Fruit fly (Drosophila melanogaster) whole organism, pupa: ENCODE results near the gene CG15056.
A peak's percentile ranks its signal among the peaks of the same experiment; 100 is the strongest.

Source experiments
- CG10348 ChIP-seq: fragments of 200-800 bp; sonication (Bioruptor generic); IDR thresholded peaks from 2 replicates; pipeline ENCODE4 v1.3.6; 2022; ENCODE audit warnings: missing biosample characterization, missing genetic modification characterization
- CG12605 ChIP-seq: fragments of 200-800 bp; sonication (Bioruptor generic); IDR thresholded peaks from 2 replicates; pipeline ENCODE4 v1.3.6; 2022; ENCODE audit warnings: missing biosample characterization, missing genetic modification characterization
- CG13204 ChIP-seq: fragments of 200-800 bp; sonication (Bioruptor generic); optimal IDR thresholded peaks from 2 replicates; lab custom pipeline; 2018; ENCODE audit warnings: missing biosample characterization, mild to moderate bottlenecking, missing genetic modification characterization, moderate library complexity
- CG14655 ChIP-seq: fragments of 200-800 bp; sonication (Bioruptor generic); optimal IDR thresholded peaks from 3 replicates; lab custom pipeline; 2017; ENCODE audit warnings: mild to moderate bottlenecking, missing biosample characterization, missing genetic modification reagents, missing genetic modification characterization
- CG15710 ChIP-seq: fragments of 200-800 bp; sonication (Bioruptor generic); optimal IDR thresholded peaks from 2 replicates; lab custom pipeline; 2018; ENCODE audit warnings: missing biosample characterization, mild to moderate bottlenecking, missing genetic modification characterization, moderate library complexity
- CG17806 ChIP-seq: fragments of 200-800 bp; sonication (Bioruptor generic); optimal IDR thresholded peaks from 2 replicates; lab custom pipeline; 2018; ENCODE audit warnings: missing biosample characterization, mild to moderate bottlenecking, missing genetic modification characterization, moderate library complexity
- CG32121 ChIP-seq: fragments of 200-800 bp; sonication (Bioruptor generic); IDR thresholded peaks from 2 replicates; pipeline ENCODE4 v1.3.6; 2022; ENCODE audit warnings: missing biosample characterization, missing genetic modification characterization
- CG34367 ChIP-seq: fragments of 200-800 bp; sonication (Bioruptor generic); optimal IDR thresholded peaks from 2 replicates; lab custom pipeline; 2018; ENCODE audit warnings: missing biosample characterization, mild to moderate bottlenecking, missing genetic modification characterization
- CG4496 ChIP-seq: fragments of 200-800 bp; sonication (Bioruptor generic); IDR thresholded peaks from 3 replicates; pipeline ENCODE4 v1.3.6; 2022; ENCODE audit warnings: missing biosample characterization, missing genetic modification characterization
- CG8159 ChIP-seq: fragments of 200-800 bp; sonication (Bioruptor generic); optimal IDR thresholded peaks from 3 replicates; lab custom pipeline; 2018; ENCODE audit warnings: missing biosample characterization, mild to moderate bottlenecking, missing genetic modification characterization, moderate library complexity
- CG8301 ChIP-seq: fragments of 200-800 bp; sonication (Bioruptor generic); optimal IDR thresholded peaks from 2 replicates; lab custom pipeline; 2018; ENCODE audit warnings: missing biosample characterization, mild to moderate bottlenecking, missing genetic modification characterization
- CG9948 ChIP-seq: fragments of 200-800 bp; sonication (Bioruptor generic); optimal IDR thresholded peaks from 2 replicates; lab custom pipeline; 2018; ENCODE audit warnings: missing biosample characterization, mild to moderate bottlenecking, missing genetic modification characterization, moderate library complexity
- D1 ChIP-seq: fragments of 200-800 bp; sonication (Bioruptor generic); optimal IDR thresholded peaks from 2 replicates; lab custom pipeline; 2018; ENCODE audit warnings: missing biosample characterization, mild to moderate bottlenecking, missing genetic modification characterization, moderate library complexity
- EcR ChIP-seq: fragments of 200-800 bp; sonication (Bioruptor generic); optimal IDR thresholded peaks from 3 replicates; lab custom pipeline; 2019; ENCODE audit warnings: missing biosample characterization, missing genetic modification characterization, mild to moderate bottlenecking, moderate library complexity, missing genetic modification reagents
- Ets98B ChIP-seq: fragments of 200-800 bp; sonication (Bioruptor generic); IDR thresholded peaks from 2 replicates; pipeline ENCODE4 v1.3.6; 2022; ENCODE audit warnings: missing biosample characterization, missing genetic modification characterization
- Pif1A ChIP-seq: fragments of 200-800 bp; sonication (Bioruptor generic); optimal IDR thresholded peaks from 3 replicates; lab custom pipeline; 2016; ENCODE audit warnings: missing biosample characterization, missing genetic modification characterization
- Pif1B ChIP-seq: fragments of 200-800 bp; sonication (Bioruptor generic); optimal IDR thresholded peaks from 3 replicates; lab custom pipeline; 2016; ENCODE audit warnings: missing biosample characterization, missing genetic modification characterization
- Snoo ChIP-seq: fragments of 200-800 bp; sonication (Bioruptor generic); optimal IDR thresholded peaks from 3 replicates; lab custom pipeline; 2017; ENCODE audit warnings: missing biosample characterization, mild to moderate bottlenecking, missing genetic modification characterization, inconsistent platforms
- fd96Ca ChIP-seq: fragments of 200-800 bp; sonication (Bioruptor generic); IDR thresholded peaks from 3 replicates; pipeline ENCODE4 v1.3.6; 2022; ENCODE audit warnings: missing biosample characterization, missing genetic modification characterization
- gl ChIP-seq: fragments of 200-800 bp; sonication (Bioruptor generic); optimal IDR thresholded peaks from 2 replicates; lab custom pipeline; 2018; ENCODE audit warnings: missing biosample characterization, mild to moderate bottlenecking, missing genetic modification characterization
- rn ChIP-seq: fragments of 200-800 bp; sonication (Bioruptor generic); IDR thresholded peaks from 2 replicates; pipeline ENCODE4 v1.3.6; 2022; ENCODE audit warnings: missing biosample characterization, missing genetic modification characterization

CG15056 gene

dm6 chrX:18385056-18385455 is 30.2 kb upstream of the CG15056 start, which contains the start of gene betaCOP:
betaCOP (minus strand) TSS chrX:18385242.
- TF ChIP-seq CG13204 (GFP tag; lab: Kevin White, UChicago) (no peak), gl (no peak), rn (GFP tag; lab: Robert Waterston, UW) (no peak)

dm6 chrX:18385801-18386200 is 29.4 kb upstream of the CG15056 start:
- TF ChIP-seq Snoo (tag; lab: Kevin White, UChicago) = no peak
- peak; percentile 57 for TF ChIP-seq EcR (GFP tag; lab: Kevin White, UChicago)
- peak; percentile 60; the same call in 2 of the 3 replicates for TF ChIP-seq CG4496

- no peak for TF ChIP-seq Pif1A (GFP tag; lab: Kevin White, UChicago)
- TF ChIP-seq CG4496 = no peak
- no peak for TF ChIP-seq gl
Measured at dm6 chrX:18386784-18387183, 28.4 kb upstream of the CG15056 start, which contains the start of gene Tsf1. Tsf1 (plus strand) TSS chrX:18387084.

- TF ChIP-seq EcR (GFP tag; lab: Kevin White, UChicago) = peak; percentile 75
- no peak for TF ChIP-seq Snoo (tag; lab: Kevin White, UChicago)
Measured at dm6 chrX:18395157-18395556, 20.1 kb upstream of the CG15056 start.

dm6 chrX:18399965-18400364 is 15.2 kb upstream of the CG15056 start, which contains the start of gene CG34328:
CG34328 (minus strand) TSS chrX:18400065.
- no peak for TF ChIP-seq CG8159 (tag; lab: Kevin White, UChicago)
- TF ChIP-seq CG4496 = no peak
- TF ChIP-seq CG14655 (GFP tag; lab: Kevin White, UChicago) = no peak
- TF ChIP-seq Snoo (tag; lab: Kevin White, UChicago) = no peak
- TF ChIP-seq CG10348 (GFP tag; lab: Robert Waterston, UW) = no peak
- TF ChIP-seq D1 = no peak
- TF ChIP-seq fd96Ca (GFP tag; lab: Robert Waterston, UW) = no peak
- no peak for TF ChIP-seq CG34367 (tag; lab: Kevin White, UChicago)
- TF ChIP-seq CG9948 (tag; lab: Kevin White, UChicago) = no peak
- TF ChIP-seq CG15710 (tag; lab: Kevin White, UChicago) = no peak
- no peak for TF ChIP-seq Pif1A (GFP tag; lab: Kevin White, UChicago)
- TF ChIP-seq CG17806 (tag; lab: Kevin White, UChicago) = no peak
- no peak for TF ChIP-seq CG12605 (GFP tag; lab: Robert Waterston, UW)
- TF ChIP-seq rn (GFP tag; lab: Robert Waterston, UW) = no peak
- no peak for TF ChIP-seq CG13204 (GFP tag; lab: Kevin White, UChicago)
- no peak for TF ChIP-seq EcR (GFP tag; lab: Kevin White, UChicago)
- no peak for TF ChIP-seq gl
- TF ChIP-seq CG32121 (GFP tag; lab: Robert Waterston, UW) = no peak

dm6 chrX:18402564-18402963 is 12.7 kb upstream of the CG15056 start:
- TF ChIP-seq CG32121 (GFP tag; lab: Robert Waterston, UW) = no peak
- TF ChIP-seq, all 21 proteins: peak for 0

dm6 chrX:18404150-18404631 is 11.0 kb upstream of the CG15056 start:
- TF ChIP-seq EcR (GFP tag; lab: Kevin White, UChicago) (peak; percentile 59), Snoo (tag; lab: Kevin White, UChicago) (no peak), CG32121 (GFP tag; lab: Robert Waterston, UW) (no peak), CG17806 (tag; lab: Kevin White, UChicago) (no peak), CG8301 (tag; lab: Kevin White, UChicago) (no peak), Ets98B (GFP tag; lab: Robert Waterston, UW) (0 out of 2 replicates have a peak, but pooled peaks have one; percentile 31), fd96Ca (GFP tag; lab: Robert Waterston, UW) (no peak), gl (no peak), CG15710 (tag; lab: Kevin White, UChicago) (no peak), CG14655 (GFP tag; lab: Kevin White, UChicago) (no peak), CG10348 (GFP tag; lab: Robert Waterston, UW) (no peak), CG9948 (tag; lab: Kevin White, UChicago) (no peak), CG8159 (tag; lab: Kevin White, UChicago) (no peak)

dm6 chrX:18404632-18405238 is 10.5 kb upstream of the CG15056 start:
- TF ChIP-seq CG34367 (tag; lab: Kevin White, UChicago) = no peak
- TF ChIP-seq CG9948 (tag; lab: Kevin White, UChicago) = peak; percentile 44
- TF ChIP-seq EcR (GFP tag; lab: Kevin White, UChicago) = peak; percentile 35
- TF ChIP-seq CG15710 (tag; lab: Kevin White, UChicago) = peak; percentile 13
- TF ChIP-seq CG32121 (GFP tag; lab: Robert Waterston, UW) = 0 out of 2 replicates have a peak, but pooled peaks have one; percentile 8
- peak; percentile 36; the same call in 1 of the 3 replicates for TF ChIP-seq CG4496
- TF ChIP-seq Pif1A (GFP tag; lab: Kevin White, UChicago) = no peak
- peak; percentile 61 for TF ChIP-seq CG12605 (GFP tag; lab: Robert Waterston, UW)
- peak; percentile 75 for TF ChIP-seq CG14655 (GFP tag; lab: Kevin White, UChicago)
- TF ChIP-seq Snoo (tag; lab: Kevin White, UChicago) = no peak
- TF ChIP-seq fd96Ca (GFP tag; lab: Robert Waterston, UW) = no peak; the same call in 2 of the 3 replicates
- TF ChIP-seq CG8159 (tag; lab: Kevin White, UChicago) = peak; percentile 15
- peak; percentile 6 for TF ChIP-seq gl
- TF ChIP-seq rn (GFP tag; lab: Robert Waterston, UW) = no peak
- no peak for TF ChIP-seq D1
- TF ChIP-seq CG13204 (GFP tag; lab: Kevin White, UChicago) = no peak
- no peak for TF ChIP-seq Pif1B
- no peak for TF ChIP-seq CG17806 (tag; lab: Kevin White, UChicago)
- TF ChIP-seq CG8301 (tag; lab: Kevin White, UChicago) = peak; percentile 51
